Fruit fly (Drosophila melanogaster): ENCODE measurements around the gene Chsy.

The Chsy gene

dm6 chrX:15632669-15633068, 39.3 kb upstream of the Chsy start (continued):
- TF ChIP-seq CG1024 (GFP tag; IDR thresholded peaks at IDR 0.05) (no peak), CG10267 (tag; optimal IDR thresholded peaks at IDR 0.05) (no peak), Asciz (GFP tag; optimal IDR thresholded peaks at IDR 0.05) (no peak), lola (GFP tag; optimal IDR thresholded peaks at IDR 0.05) (no peak), unpg (GFP tag; optimal IDR thresholded peaks at IDR 0.05) (peak; percentile 11), Mrtf (GFP tag; IDR thresholded peaks at IDR 0.05) (no peak), Hr3 (GFP tag; optimal IDR thresholded peaks at IDR 0.05) (no peak), cwo (GFP tag; optimal IDR thresholded peaks at IDR 0.05) (no peak), CG1233 (GFP tag; optimal IDR thresholded peaks at IDR 0.05) (no peak), ash1 (GFP tag; optimal IDR thresholded peaks at IDR 0.05) (no peak), D19B (GFP tag; optimal IDR thresholded peaks at IDR 0.05) (no peak), crp (GFP tag; optimal IDR thresholded peaks at IDR 0.05) (no peak), zfh2 (GFP tag; optimal IDR thresholded peaks at IDR 0.05) (no peak), fu2 (GFP tag; optimal IDR thresholded peaks at IDR 0.05) (no peak), gem (tag; optimal IDR thresholded peaks at IDR 0.05) (peak; percentile 27), HLH3B (GFP tag; IDR thresholded peaks at IDR 0.05) (no peak), Sox102F (GFP tag; optimal IDR thresholded peaks at IDR 0.05) (peak; percentile 35)

- TF ChIP-seq CG9727 (GFP tag; optimal IDR thresholded peaks at IDR 0.05) = peak; percentile 14
- no peak for TF ChIP-seq Ada2b (GFP tag; IDR thresholded peaks at IDR 0.05)
- TF ChIP-seq CG1832 (GFP tag; optimal IDR thresholded peaks at IDR 0.05) = peak; percentile 38
- TF ChIP-seq CG8281 (tag; optimal IDR thresholded peaks at IDR 0.05) = peak; percentile 53
- TF ChIP-seq CG10321 (GFP tag; IDR thresholded peaks at IDR 0.05) = peak; percentile 39; the same call in 1 of the 2 replicates
- TF ChIP-seq cwo (GFP tag; optimal IDR thresholded peaks at IDR 0.05) = no peak
- no peak for TF ChIP-seq wek (GFP tag; optimal IDR thresholded peaks at IDR 0.05)
- no peak for TF ChIP-seq CG8290 (GFP tag; optimal IDR thresholded peaks at IDR 0.05)
- TF ChIP-seq CG8290 (tag; optimal IDR thresholded peaks at IDR 0.05) = peak in 1 of 2 experiments; percentile 19
- no peak for TF ChIP-seq exex (tag; optimal IDR thresholded peaks at IDR 0.05)
- TF ChIP-seq CG7987 (GFP tag; optimal IDR thresholded peaks at IDR 0.05) = no peak
- TF ChIP-seq CG15269 (tag; optimal IDR thresholded peaks at IDR 0.05) = peak; percentile 13
- TF ChIP-seq CG9797 (GFP tag; optimal IDR thresholded peaks at IDR 0.05) = no peak
- TF ChIP-seq Abd-B (GFP tag; optimal IDR thresholded peaks at IDR 0.05) = peak; percentile 6
- no peak for TF ChIP-seq Doc3 (GFP tag; IDR thresholded peaks at IDR 0.05; ENCODE audit: partially characterized antibody)
- TF ChIP-seq CG11504 (tag; optimal IDR thresholded peaks at IDR 0.05) = peak; percentile 19
- TF ChIP-seq Med (GFP tag) = peak; percentile 66
- peak; percentile 69 for TF ChIP-seq CG7372 (GFP tag; IDR thresholded peaks at IDR 0.05)
- TF ChIP-seq Sin3A (optimal IDR thresholded peaks at IDR 0.05) = no peak
- TF ChIP-seq CG12769 (tag; optimal IDR thresholded peaks at IDR 0.05) = peak; percentile 38
- TF ChIP-seq chinmo (GFP tag; IDR thresholded peaks at IDR 0.05; ENCODE audit: partially characterized antibody) = 0 out of 4 replicates have a peak, but pooled peaks have one; percentile 48
Measured at dm6 chrX:15631465-15631864, 38.1 kb upstream of the Chsy start.

dm6 chrX:15630815-15631214, 37.5 kb upstream of the Chsy start:
- no peak for TF ChIP-seq pnt (GFP tag; optimal IDR thresholded peaks at IDR 0.05)
- no peak for TF ChIP-seq CG12659 (GFP tag; optimal IDR thresholded peaks at IDR 0.05)
- TF ChIP-seq dysf (GFP tag; IDR thresholded peaks at IDR 0.05) = 0 out of 3 replicates have a peak, but pooled peaks have one; percentile 19
- peak; percentile 44 for TF ChIP-seq Sox102F (GFP tag; optimal IDR thresholded peaks at IDR 0.05)
- no peak for TF ChIP-seq Bdp1 (GFP tag; optimal IDR thresholded peaks at IDR 0.05)
- no peak for TF ChIP-seq Gsc (GFP tag; IDR thresholded peaks at IDR 0.05)
- 0 out of 2 replicates have a peak, but pooled peaks have one; percentile 50 for TF ChIP-seq Drgx (GFP tag; IDR thresholded peaks at IDR 0.05)
- TF ChIP-seq Chrac-16 (GFP tag; optimal IDR thresholded peaks at IDR 0.05) = no peak
- TF ChIP-seq Aef1 (GFP tag; IDR thresholded peaks at IDR 0.05) = 0 out of 3 replicates have a peak, but pooled peaks have one; percentile 18
- TF ChIP-seq Hr39 (optimal IDR thresholded peaks at IDR 0.05) = no peak
- TF ChIP-seq CG17829 (tag; optimal IDR thresholded peaks at IDR 0.05) = no peak
- TF ChIP-seq ERR (GFP tag; optimal IDR thresholded peaks at IDR 0.05) = no peak
- TF ChIP-seq repo (GFP tag; optimal IDR thresholded peaks at IDR 0.05) = no peak
- peak; percentile 36 for TF ChIP-seq gem (tag; optimal IDR thresholded peaks at IDR 0.05)
- TF ChIP-seq sima (GFP tag; optimal IDR thresholded peaks at IDR 0.05) = no peak
- TF ChIP-seq CG14441 (GFP tag; IDR thresholded peaks at IDR 0.05) = 0 out of 2 replicates have a peak, but pooled peaks have one; percentile 13

Data from whole organism, embryonic.